Worm (Caenorhabditis elegans): ENCODE results near the gene sec-5.

sec-5 gene

DNA sequence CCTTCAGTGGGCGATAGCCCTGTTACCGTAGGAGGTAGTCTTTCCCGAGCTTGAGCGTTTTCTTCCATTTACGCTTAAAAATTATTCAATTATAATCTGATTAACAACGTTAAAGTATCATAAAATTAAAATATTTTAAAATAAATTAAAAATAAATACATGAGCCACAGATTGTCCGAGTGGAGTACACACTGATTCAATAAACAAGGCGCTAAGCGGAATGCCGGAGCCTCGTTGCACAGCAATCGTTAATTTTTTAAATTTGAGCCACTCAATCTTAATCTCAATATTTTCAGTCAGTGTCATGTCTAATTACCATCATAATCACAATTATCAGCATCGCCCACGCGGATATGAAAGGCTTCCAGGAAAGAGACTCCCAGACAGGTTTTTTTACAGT lies at the start of gene sec-5, which contains the start of gene pir-1:
TSS of gene sec-5 (minus strand) at position 73 of the 400 bp plus-strand sequence.
TSS of gene pir-1 (plus strand) at position 221 of the 400 bp plus-strand sequence.
- TF ChIP-seq ZK546.5 (tag; optimal IDR thresholded peaks at IDR 0.05), result no peak
- TF ChIP-seq lsy-2 (tag; optimal IDR thresholded peaks at IDR 0.05), result peak in 1 of 2 experiments; percentile 72
- no peak for TF ChIP-seq daf-16 (GFP tag; optimal IDR thresholded peaks at IDR 0.05)
- TF ChIP-seq daf-16 (tag; optimal IDR thresholded peaks at IDR 0.05), result peak; percentile 46
- TF ChIP-seq T20F7.1 (GFP tag; optimal IDR thresholded peaks at IDR 0.05), result peak; percentile 98
- TF ChIP-seq dve-1 (tag; optimal IDR thresholded peaks at IDR 0.05; ENCODE audit: insufficient read depth), result peak; percentile 15
- TF ChIP-seq nhr-6 (tag; optimal IDR thresholded peaks at IDR 0.05), result no peak
- TF ChIP-seq mes-2 (tag; optimal IDR thresholded peaks at IDR 0.05; ENCODE audit: poor library complexity, severe bottlenecking), result peak; percentile 78
- TF ChIP-seq nhr-76 (tag; optimal IDR thresholded peaks at IDR 0.05), result no peak
- peak; percentile 91 for TF ChIP-seq Y48G9A.11 (GFP tag; IDR thresholded peaks at IDR 0.05)
- TF ChIP-seq daf-19 (GFP tag; conservative IDR thresholded peaks at IDR 0.05), result no peak

ce11 chrII:9222969-9223368 lies 46.0 kb upstream of the sec-5 start, which contains the start of gene ZK1067.3:
TSS of gene ZK1067.3 (plus strand) at chrII:9223269.
- TF ChIP-seq lin-38 (GFP tag; IDR thresholded peaks at IDR 0.05), result 0 out of 2 replicates have a peak, but pooled peaks have one; percentile 4
- no peak for TF ChIP-seq ceh-82 (tag; optimal IDR thresholded peaks at IDR 0.05)

ce11 chrII:9213055-9213708 lies 36.2 kb upstream of the sec-5 start, which contains the start of gene znfx-1:
TSS of gene znfx-1 (plus strand) at chrII:9213658.
- TF ChIP-seq nhr-237 (tag; optimal IDR thresholded peaks at IDR 0.05), result no peak
- TF ChIP-seq lin-38 (GFP tag; IDR thresholded peaks at IDR 0.05), result peak; percentile 38; the same call in 1 of the 2 replicates
- peak; percentile 32 for TF ChIP-seq F49E8.2 (tag; optimal IDR thresholded peaks at IDR 0.05; ENCODE audit: borderline replicate concordance)
- peak; percentile 35 for TF ChIP-seq unc-130 (GFP tag; optimal IDR thresholded peaks at IDR 0.05)
- peak; percentile 69 for TF ChIP-seq Y48G9A.11 (GFP tag; IDR thresholded peaks at IDR 0.05)

DNA sequence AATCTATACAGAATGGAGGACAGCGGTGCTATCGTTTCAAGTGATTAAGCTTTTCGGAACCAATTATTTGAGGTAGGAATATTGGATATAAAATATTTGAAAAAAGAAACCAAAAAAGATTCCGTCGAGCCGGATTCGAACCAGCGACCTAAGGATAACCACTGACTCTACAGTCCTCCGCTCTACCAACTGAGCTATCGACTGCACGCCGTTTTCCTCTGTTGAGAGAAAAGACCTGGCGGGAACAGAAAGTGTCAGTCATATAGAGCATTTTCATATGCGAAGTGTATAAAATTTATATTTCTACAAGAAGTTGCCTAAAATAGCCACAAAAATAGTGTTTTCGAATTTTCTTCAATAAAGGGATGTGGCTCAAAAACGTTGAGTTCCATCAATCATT lies 34.7 kb upstream of the sec-5 start:
- TF ChIP-seq ceh-20 (GFP tag; IDR thresholded peaks at IDR 0.05) (no peak), F44E2.7 (GFP tag; IDR thresholded peaks at IDR 0.05) (no peak), daf-16 (GFP tag; optimal IDR thresholded peaks at IDR 0.05) (peak; percentile 56 to 75), daf-16 (tag; optimal IDR thresholded peaks at IDR 0.05) (peak; percentile 57), lin-39 (tag; optimal IDR thresholded peaks at IDR 0.05) (no peak), nhr-76 (tag; optimal IDR thresholded peaks at IDR 0.05) (no peak), dpl-1 (GFP tag; optimal IDR thresholded peaks at IDR 0.05) (peak; percentile 15), lir-3 (tag; optimal IDR thresholded peaks at IDR 0.05) (no peak), sdz-12 (GFP tag; optimal IDR thresholded peaks at IDR 0.05) (no peak), unc-62 (GFP tag; optimal IDR thresholded peaks at IDR 0.05 in 1 of 2) (peak in 1 of 2 experiments; percentile 48), unc-62 (tag; optimal IDR thresholded peaks at IDR 0.05) (no peak), unc-39 (tag; optimal IDR thresholded peaks at IDR 0.05) (no peak), aly-2 (tag; optimal IDR thresholded peaks at IDR 0.05) (no peak), nhr-25 (tag; optimal IDR thresholded peaks at IDR 0.05; ENCODE audit: borderline replicate concordance, insufficient read depth) (no peak), rbr-2 (tag; optimal IDR thresholded peaks at IDR 0.05) (peak; percentile 23), nhr-28 (tag; optimal IDR thresholded peaks at IDR 0.05) (no peak), F26F4.8 (GFP tag; conservative IDR thresholded peaks at IDR 0.05) (no peak), fos-1 (tag; optimal IDR thresholded peaks at IDR 0.05) (no peak), daf-8 (GFP tag; IDR thresholded peaks at IDR 0.05) (no peak), nhr-42 (GFP tag; IDR thresholded peaks at IDR 0.05) (0 out of 2 replicates have a peak, but pooled peaks have one; percentile 64), gei-8 (GFP tag; optimal IDR thresholded peaks at IDR 0.05) (no peak), ceh-82 (tag; optimal IDR thresholded peaks at IDR 0.05) (no peak), lin-38 (GFP tag; IDR thresholded peaks at IDR 0.05) (peak; percentile 76), zip-2 (tag; optimal IDR thresholded peaks at IDR 0.05) (no peak), mxl-2 (GFP tag; conservative IDR thresholded peaks at IDR 0.05) (no peak), ces-1 (GFP tag; optimal IDR thresholded peaks at IDR 0.05) (no peak), ZK337.2 (GFP tag; IDR thresholded peaks at IDR 0.05) (no peak), hlh-11 (tag; optimal IDR thresholded peaks at IDR 0.05) (peak; percentile 67), nhr-77 (tag; optimal IDR thresholded peaks at IDR 0.05) (no peak), mdl-1 (tag; optimal IDR thresholded peaks at IDR 0.05) (no peak), zip-11 (GFP tag; IDR thresholded peaks at IDR 0.05) (no peak), php-3 (GFP tag; IDR thresholded peaks at IDR 0.05) (no peak), hmg-1.1 (GFP tag; IDR thresholded peaks at IDR 0.05) (no peak), Y48G9A.11 (GFP tag; IDR thresholded peaks at IDR 0.05) (peak; percentile 80)

All from whole organism, L4 larva.